Fruit fly (Drosophila melanogaster) whole organism, embryonic: ENCODE results near the gene CG7329.

ENCODE experiments used
- Asciz ChIP-seq: fragments of 200-800 bp; sonication (Bioruptor generic); optimal IDR thresholded peaks from 2 replicates; lab custom pipeline; 2017; ENCODE audit warnings: missing biosample characterization, mild to moderate bottlenecking, missing genetic modification characterization, missing genetic modification reagents
- Bteb2 ChIP-seq: fragments of 200-800 bp; sonication (Bioruptor generic); optimal IDR thresholded peaks from 2 replicates; lab custom pipeline; 2016; ENCODE audit warnings: missing biosample characterization, missing genetic modification characterization
- CG12155 ChIP-seq: fragments of 200-800 bp; sonication (Bioruptor generic); optimal IDR thresholded peaks from 3 replicates; lab custom pipeline; 2016; ENCODE audit warnings: missing biosample characterization, missing genetic modification characterization
- CG12769 ChIP-seq: fragments of 200-800 bp; sonication (Bioruptor generic); optimal IDR thresholded peaks from 2 replicates; lab custom pipeline; 2019; ENCODE audit warnings: missing biosample characterization, mild to moderate bottlenecking, missing genetic modification characterization, moderate library complexity
- CG13775 ChIP-seq: fragments of 200-800 bp; sonication (Bioruptor generic); optimal IDR thresholded peaks from 3 replicates; lab custom pipeline; 2017; ENCODE audit warnings: missing biosample characterization, mild to moderate bottlenecking, missing genetic modification characterization
- CG14667 ChIP-seq: fragments of 200-800 bp; sonication (Bioruptor generic); IDR thresholded peaks from 2 replicates; pipeline ENCODE4 v1.3.6; 2022; ENCODE audit warnings: missing biosample characterization, missing genetic modification characterization
- CG15479 ChIP-seq: fragments of 200-800 bp; sonication (Bioruptor generic); optimal IDR thresholded peaks from 3 replicates; lab custom pipeline; 2019; ENCODE audit warnings: missing biosample characterization, mild to moderate bottlenecking, missing genetic modification characterization, moderate library complexity
- CG15514 ChIP-seq: fragments of 200-800 bp; sonication (Bioruptor generic); optimal IDR thresholded peaks from 3 replicates; lab custom pipeline; 2017; ENCODE audit warnings: missing biosample characterization, missing genetic modification characterization, mild to moderate bottlenecking, moderate library complexity, missing genetic modification reagents
- CG16813 ChIP-seq: fragments of 200-800 bp; sonication (Bioruptor generic); IDR thresholded peaks from 3 replicates; pipeline ENCODE4 v1.3.6; 2022; ENCODE audit warnings: missing biosample characterization, missing genetic modification characterization; ENCODE audit not compliant: partially characterized antibody
- CG17361 ChIP-seq: fragments of 200-800 bp; sonication (Bioruptor generic); IDR thresholded peaks from 3 replicates; pipeline ENCODE4 v1.3.6; 2022; ENCODE audit warnings: missing biosample characterization, missing genetic modification characterization
- CG18619 ChIP-seq: fragments of 200-800 bp; sonication (Bioruptor generic); optimal IDR thresholded peaks from 3 replicates; lab custom pipeline; 2017; ENCODE audit warnings: missing biosample characterization, mild to moderate bottlenecking, missing genetic modification characterization
- CG2120 ChIP-seq: fragments of 200-800 bp; sonication (Bioruptor generic); optimal IDR thresholded peaks from 3 replicates; lab custom pipeline; 2016; ENCODE audit warnings: missing biosample characterization, missing genetic modification characterization
- CG2678 ChIP-seq: fragments of 200-800 bp; sonication (Bioruptor generic); optimal IDR thresholded peaks from 3 replicates; lab custom pipeline; 2019; ENCODE audit warnings: missing biosample characterization, mild to moderate bottlenecking, missing genetic modification characterization, moderate library complexity
- CG31388 ChIP-seq: fragments of 200-800 bp; sonication (Bioruptor generic); optimal IDR thresholded peaks from 2 replicates; lab custom pipeline; 2016; ENCODE audit warnings: missing biosample characterization, missing genetic modification characterization
- CG3281 ChIP-seq: fragments of 200-800 bp; sonication (Bioruptor generic); optimal IDR thresholded peaks from 3 replicates; lab custom pipeline; 2017; ENCODE audit warnings: missing biosample characterization, mild to moderate bottlenecking, missing genetic modification characterization
- CG6175 ChIP-seq: fragments of 200-800 bp; sonication (Bioruptor generic); IDR thresholded peaks from 3 replicates; pipeline ENCODE4 v1.3.6; 2022; ENCODE audit warnings: missing biosample characterization, missing genetic modification characterization
- CG8281 ChIP-seq: fragments of 200-800 bp; sonication (Bioruptor generic); optimal IDR thresholded peaks from 2 replicates; lab custom pipeline; 2018; ENCODE audit warnings: missing biosample characterization, mild to moderate bottlenecking, missing genetic modification characterization, moderate library complexity
- CG8359 ChIP-seq: fragments of 200-800 bp; sonication (Bioruptor generic); optimal IDR thresholded peaks from 2 replicates; lab custom pipeline; 2017; ENCODE audit warnings: missing biosample characterization, mild to moderate bottlenecking, missing genetic modification characterization, borderline replicate concordance
- D19B ChIP-seq: fragments of 200-800 bp; sonication (Bioruptor generic); optimal IDR thresholded peaks from 2 replicates; lab custom pipeline; 2017; ENCODE audit warnings: missing biosample characterization, mild to moderate bottlenecking, missing genetic modification characterization
- Hmx ChIP-seq: fragments of 200-800 bp; sonication (Bioruptor generic); optimal IDR thresholded peaks from 2 replicates; lab custom pipeline; 2016; ENCODE audit warnings: missing biosample characterization, missing genetic modification characterization
- Hr39 ChIP-seq: fragments of >200 bp; optimal IDR thresholded peaks from 2 replicates; lab custom pipeline; 2017
- Hr51 ChIP-seq, 2 experiments: fragments of 200-800 bp; sonication (Bioruptor generic); optimal IDR thresholded peaks; 2 replicates in 1 of 2; 3 replicates in 1 of 2; lab custom pipeline; 2016 to 2018; ENCODE audit warnings: missing biosample characterization in 2 of 2, missing genetic modification characterization in 2 of 2, mild to moderate bottlenecking in 1 of 2, moderate library complexity in 1 of 2
- Hsf ChIP-seq: fragments of 200-800 bp; sonication (Bioruptor generic); optimal IDR thresholded peaks from 3 replicates; lab custom pipeline; 2016; ENCODE audit warnings: missing biosample characterization, missing genetic modification characterization
- Med ChIP-seq: fragments of 200-800 bp; sonication (Bioruptor generic); peaks from one replicate; lab custom pipeline; 2016; ENCODE audit warnings: missing biosample characterization, missing genetic modification characterization, mild to moderate bottlenecking, inconsistent platforms, moderate library complexity
- Meics ChIP-seq: fragments of 200-800 bp; sonication (Bioruptor generic); optimal IDR thresholded peaks from 2 replicates; lab custom pipeline; 2017; ENCODE audit warnings: missing biosample characterization, mild to moderate bottlenecking, missing genetic modification characterization
- NFAT ChIP-seq: fragments of 200-800 bp; sonication (Bioruptor generic); IDR thresholded peaks from 2 replicates; pipeline ENCODE4 v1.3.6; 2022; ENCODE audit warnings: missing biosample characterization, missing genetic modification characterization
- Stat92E ChIP-seq, 3 experiments: fragments of >200 bp in 2 of 3; fragments of 200-800 bp in 1 of 3; sonication (Bioruptor generic) in 1 of 3; optimal IDR thresholded peaks; 2 replicates each; lab custom pipeline; 2017 to 2019; ENCODE audit warnings: missing biosample characterization in 3 of 3, missing genetic modification characterization in 3 of 3, mild to moderate bottlenecking in 1 of 3, moderate library complexity in 1 of 3
- Usf ChIP-seq: fragments of 200-800 bp; sonication (Bioruptor generic); optimal IDR thresholded peaks from 2 replicates; lab custom pipeline; 2017; ENCODE audit warnings: missing genotype, missing biosample characterization, missing genetic modification characterization
- Xrp1 ChIP-seq: fragments of 200-800 bp; sonication (Bioruptor generic); IDR thresholded peaks from 2 replicates; pipeline ENCODE4 v1.3.6; 2022; ENCODE audit warnings: missing biosample characterization, missing genetic modification characterization
- bcd ChIP-seq: fragments of 200-800 bp; sonication (Bioruptor generic); optimal IDR thresholded peaks from 2 replicates; lab custom pipeline; 2017; ENCODE audit warnings: missing biosample characterization, mild to moderate bottlenecking, missing genetic modification characterization
- bigmax ChIP-seq: fragments of 200-800 bp; sonication (Bioruptor generic); optimal IDR thresholded peaks from 2 replicates; lab custom pipeline; 2018; ENCODE audit warnings: missing biosample characterization, mild to moderate bottlenecking, missing genetic modification characterization
- dati ChIP-seq: fragments of 200-800 bp; sonication (Bioruptor generic); IDR thresholded peaks from 2 replicates; pipeline ENCODE4 v1.3.6; 2022; ENCODE audit warnings: missing biosample characterization, missing genetic modification characterization
- dysf ChIP-seq: fragments of 200-800 bp; sonication (Bioruptor generic); IDR thresholded peaks from 3 replicates; pipeline ENCODE4 v1.3.6; 2022; ENCODE audit warnings: missing biosample characterization, missing genetic modification characterization
- esg ChIP-seq: fragments of 200-800 bp; sonication (Bioruptor generic); conservative IDR thresholded peaks from 2 replicates; pipeline ENCODE4 v1.3.6; 2022; ENCODE audit warnings: missing biosample characterization, missing genetic modification characterization
- gem ChIP-seq: fragments of 200-800 bp; sonication (Bioruptor generic); optimal IDR thresholded peaks from 2 replicates; lab custom pipeline; 2019; ENCODE audit warnings: missing biosample characterization, mild to moderate bottlenecking, missing genetic modification characterization, moderate library complexity
- grau ChIP-seq: fragments of 200-800 bp; optimal IDR thresholded peaks from 3 replicates; lab custom pipeline; 2019; ENCODE audit warnings: missing biosample characterization, mild to moderate bottlenecking, missing genetic modification characterization, moderate library complexity
- her ChIP-seq: fragments of 200-800 bp; sonication (Bioruptor generic); optimal IDR thresholded peaks from 2 replicates; lab custom pipeline; 2016; ENCODE audit warnings: missing biosample characterization, missing genetic modification characterization
- kni ChIP-seq: fragments of 200-800 bp; sonication (Bioruptor generic); optimal IDR thresholded peaks from 3 replicates; lab custom pipeline; 2017; ENCODE audit warnings: mild to moderate bottlenecking, missing biosample characterization, missing genetic modification reagents, missing genetic modification characterization
- lab ChIP-seq: fragments of 200-800 bp; sonication (Bioruptor generic); optimal IDR thresholded peaks from 3 replicates; lab custom pipeline; 2017; ENCODE audit warnings: missing biosample characterization, missing genetic modification characterization, mild to moderate bottlenecking, moderate library complexity, missing genetic modification reagents
- lilli ChIP-seq: fragments of 200-800 bp; sonication (Bioruptor generic); optimal IDR thresholded peaks from 3 replicates; lab custom pipeline; 2016; ENCODE audit warnings: missing biosample characterization, missing genetic modification characterization
- lola ChIP-seq, 3 experiments: fragments of >200 bp in 2 of 3; fragments of 200-800 bp in 1 of 3; sonication (Bioruptor generic) in 1 of 3; optimal IDR thresholded peaks; 2 replicates each; lab custom pipeline; 2017 to 2019; ENCODE audit warnings: missing biosample characterization in 3 of 3, missing genetic modification characterization in 3 of 3, mild to moderate bottlenecking in 1 of 3, moderate library complexity in 1 of 3
- nerfin-2 ChIP-seq: fragments of 200-800 bp; sonication (Bioruptor generic); IDR thresholded peaks from 2 replicates; pipeline ENCODE4 v1.3.6; 2022; ENCODE audit warnings: missing biosample characterization, missing genetic modification characterization; ENCODE audit not compliant: partially characterized antibody
- pnt ChIP-seq: fragments of 200-800 bp; sonication (Bioruptor generic); optimal IDR thresholded peaks from 3 replicates; lab custom pipeline; 2016; ENCODE audit warnings: missing biosample characterization, missing genetic modification characterization
- prd ChIP-seq, 3 experiments: fragments of >200 bp in 2 of 3; fragments of 200-800 bp in 1 of 3; sonication (Bioruptor generic) in 1 of 3; optimal IDR thresholded peaks in 2 of 3; IDR thresholded peaks in 1 of 3; 2 replicates in 2 of 3; 3 replicates in 1 of 3; pipeline versions ENCODE4 v1.3.6 to Lab custom; 2017 to 2022; ENCODE audit warnings: missing biosample characterization in 1 of 3, missing genetic modification characterization in 1 of 3
- row ChIP-seq: fragments of 200-800 bp; sonication (Bioruptor generic); IDR thresholded peaks from 3 replicates; pipeline ENCODE4 v1.3.6; 2022; ENCODE audit warnings: missing biosample characterization, missing genetic modification characterization
- sens ChIP-seq: fragments of 200-800 bp; sonication (Bioruptor generic); peaks from one replicate; lab custom pipeline; 2016; ENCODE audit warnings: missing biosample characterization, missing genetic modification characterization
- slbo ChIP-seq: fragments of 200-800 bp; sonication (Bioruptor generic); IDR thresholded peaks from 2 replicates; pipeline ENCODE4 v1.3.6; 2022; ENCODE audit warnings: missing biosample characterization, missing genetic modification characterization
- toy ChIP-seq: fragments of 200-800 bp; sonication (Bioruptor generic); IDR thresholded peaks from 2 replicates; pipeline ENCODE4 v1.3.6; 2022; ENCODE audit warnings: missing biosample characterization, missing genetic modification characterization
- tx ChIP-seq: fragments of 200-800 bp; sonication (Bioruptor generic); optimal IDR thresholded peaks from 2 replicates; lab custom pipeline; 2016; ENCODE audit warnings: missing biosample characterization, missing genetic modification characterization
- vvl ChIP-seq: fragments of 200-800 bp; sonication (Bioruptor generic); IDR thresholded peaks from 2 replicates; pipeline ENCODE4 v1.3.6; 2022; ENCODE audit warnings: missing biosample characterization, missing genetic modification characterization

Gene CG7329

DNA sequence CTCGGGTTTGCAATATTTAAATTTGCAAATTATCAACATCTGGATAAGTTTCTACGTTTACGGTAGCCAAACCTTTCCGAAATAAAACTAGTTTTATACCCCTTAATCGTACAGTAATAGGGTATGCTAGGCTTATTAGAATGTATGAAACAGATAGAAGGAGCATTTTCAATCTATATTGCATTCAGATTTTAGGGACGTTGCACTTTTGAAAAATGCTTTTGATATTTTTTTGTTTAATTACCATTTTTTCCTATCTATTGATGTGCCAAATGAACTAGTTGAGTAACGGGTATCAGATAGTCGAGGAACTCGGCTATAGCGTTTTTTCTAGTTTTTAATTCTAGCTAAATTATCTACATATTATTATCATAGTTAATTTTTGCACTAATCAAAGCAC lies 44.6 kb upstream of the CG7329 start (continued):
- TF ChIP-seq her: no peak
- TF ChIP-seq row: peak; percentile 23; the same call in 1 of the 3 replicates
- TF ChIP-seq kni: no peak
- TF ChIP-seq Hmx (GFP tag; lab: Kevin White, UChicago): no peak
- TF ChIP-seq Bteb2 (GFP tag; lab: Kevin White, UChicago): no peak
- TF ChIP-seq CG6175 (GFP tag; lab: Robert Waterston, UW): no peak
- no peak for TF ChIP-seq CG18619
- TF ChIP-seq esg (GFP tag; lab: Robert Waterston, UW): no peak
- peak; percentile 86 for TF ChIP-seq D19B
- TF ChIP-seq dysf (GFP tag; lab: Robert Waterston, UW): peak; percentile 5; the same call in 1 of the 3 replicates
- peak; percentile 30 for TF ChIP-seq CG2678 (tag; lab: Kevin White, UChicago)
- no peak for TF ChIP-seq dati (GFP tag; lab: Robert Waterston, UW)
- peak; percentile 4 for TF ChIP-seq CG12769 (tag; lab: Kevin White, UChicago)
- TF ChIP-seq NFAT (GFP tag; lab: Robert Waterston, UW): 0 out of 2 replicates have a peak, but pooled peaks have one; percentile 24
- no peak for TF ChIP-seq toy (GFP tag; lab: Robert Waterston, UW)
- peak; percentile 18 for TF ChIP-seq grau
- no peak for TF ChIP-seq CG13775 (GFP tag; lab: Kevin White, UChicago)
- no peak for TF ChIP-seq CG15479 (GFP tag; lab: Kevin White, UChicago)
- peak; percentile 18 for TF ChIP-seq CG3281 (GFP tag; lab: Kevin White, UChicago)
- TF ChIP-seq CG12155 (GFP tag; lab: Kevin White, UChicago): no peak
- TF ChIP-seq Hr39: no peak
- 0 out of 2 replicates have a peak, but pooled peaks have one; percentile 15 for TF ChIP-seq vvl (GFP tag; lab: Robert Waterston, UW)
- no peak for TF ChIP-seq lola (GFP tag; optimal IDR thresholded peaks at IDR 0.05; lab: Kevin White, UChicago)
- TF ChIP-seq Med: peak; percentile 87
- TF ChIP-seq Xrp1 (GFP tag; lab: Robert Waterston, UW): peak; percentile 23; the same call in 1 of the 2 replicates
- TF ChIP-seq lilli: peak; percentile 43
- TF ChIP-seq gem (tag; lab: Kevin White, UChicago): peak; percentile 42
- peak; percentile 14 for TF ChIP-seq Hsf
- TF ChIP-seq CG2120 (GFP tag; lab: Kevin White, UChicago): peak; percentile 56
- peak; percentile 4 for TF ChIP-seq bcd (GFP tag; lab: Kevin White, UChicago)
- no peak for TF ChIP-seq pnt
- no peak for TF ChIP-seq bigmax (GFP tag; lab: Kevin White, UChicago)
- TF ChIP-seq CG8281 (tag; lab: Kevin White, UChicago): no peak
- peak; percentile 36 for TF ChIP-seq sens (GFP tag; lab: Kevin White, UChicago)
- 0 out of 3 replicates have a peak, but pooled peaks have one; percentile 14 for TF ChIP-seq CG16813
- peak; percentile 1 for TF ChIP-seq lab (GFP tag; lab: Kevin White, UChicago)
- TF ChIP-seq nerfin-2 (GFP tag; lab: Robert Waterston, UW): no peak
- no peak for TF ChIP-seq Hr51 (GFP tag; optimal IDR thresholded peaks at IDR 0.05; lab: Kevin White, UChicago)
- TF ChIP-seq CG31388 (GFP tag; lab: Kevin White, UChicago): no peak
- no peak for TF ChIP-seq Asciz
- TF ChIP-seq CG8359 (GFP tag; lab: Kevin White, UChicago): no peak
- no peak for TF ChIP-seq tx (GFP tag; lab: Kevin White, UChicago)
- no peak for TF ChIP-seq CG14667 (GFP tag; lab: Robert Waterston, UW)
- no peak for TF ChIP-seq CG17361 (GFP tag; lab: Robert Waterston, UW)
- peak; percentile 28; the same call in 1 of the 2 replicates for TF ChIP-seq slbo
- no peak for TF ChIP-seq CG15514 (GFP tag; lab: Kevin White, UChicago)
- TF ChIP-seq Stat92E (GFP tag; optimal IDR thresholded peaks at IDR 0.05; lab: Kevin White, UChicago): no peak
- TF ChIP-seq prd (optimal IDR thresholded peaks at IDR 0.05; lab: Kevin White, UChicago): no peak
- TF ChIP-seq prd (GFP tag; IDR thresholded peaks at IDR 0.05; lab: Robert Waterston, UW): 0 out of 3 replicates have a peak, but pooled peaks have one; percentile 11
- peak; percentile 7 for TF ChIP-seq Usf (GFP tag; lab: Kevin White, UChicago)
- TF ChIP-seq Meics: peak; percentile 26
